Worm (Caenorhabditis elegans): ENCODE data around the gene srw-38.

ce11 chrV:19856933-19857332 lies 20.7 kb downstream of the srw-38 start:
- TF ChIP-seq aly-1 (tag; optimal IDR thresholded peaks at IDR 0.05) (no peak), hnd-1 (tag; optimal IDR thresholded peaks at IDR 0.05) (no peak), tra-4 (tag; optimal IDR thresholded peaks at IDR 0.05) (no peak), flt-1 (GFP tag; IDR thresholded peaks at IDR 0.05) (no peak), ama-1 (optimal IDR thresholded peaks at IDR 0.05) (no peak), tbx-11 (GFP tag; IDR thresholded peaks at IDR 0.05) (no peak), hmg-4 (GFP tag; optimal IDR thresholded peaks at IDR 0.05) (no peak), scrt-1 (GFP tag; IDR thresholded peaks at IDR 0.05) (no peak), F13C5.2 (tag; optimal IDR thresholded peaks at IDR 0.05) (no peak), ceh-36 (tag; optimal IDR thresholded peaks at IDR 0.05) (no peak), B0310.2 (tag; optimal IDR thresholded peaks at IDR 0.05) (no peak), hmbx-1 (tag; optimal IDR thresholded peaks at IDR 0.05) (no peak), tbx-37 (GFP tag; conservative IDR thresholded peaks at IDR 0.05) (no peak), sea-1 (GFP tag; conservative IDR thresholded peaks at IDR 0.05) (no peak)

Measured in whole organism, early embryonic.